Worm (Caenorhabditis elegans) whole organism, L1 larva: ENCODE data around the gene R09A8.5.
A peak's percentile ranks its signal among the peaks of the same experiment; 100 is the strongest.

Experiments
- aha-1 ChIP-seq: fragments of 150-350 bp; optimal IDR thresholded peaks from 2 replicates; lab custom pipeline; 2014; ENCODE audit warnings: missing biosample characterization, missing genetic modification characterization
- blmp-1 ChIP-seq: fragments of 150-350 bp; optimal IDR thresholded peaks from 2 replicates; lab custom pipeline; 2014; ENCODE audit warnings: missing biosample characterization, missing genetic modification characterization
- ceh-8 ChIP-seq: fragments of 200-800 bp; sonication (Bioruptor generic); optimal IDR thresholded peaks from 2 replicates; lab custom pipeline; 2018; ENCODE audit warnings: mild to moderate bottlenecking, missing genetic modification characterization, moderate library complexity, missing compliant biosample characterization
- elt-2 ChIP-seq: sonication (generic microtip); optimal IDR thresholded peaks from 2 replicates; lab custom pipeline; 2016; ENCODE audit warnings: missing genetic modification characterization, mild to moderate bottlenecking, inconsistent platforms, missing compliant biosample characterization, missing genetic modification reagents
- fkh-4 ChIP-seq: sonication (generic microtip); optimal IDR thresholded peaks from 2 replicates; lab custom pipeline; 2016; ENCODE audit warnings: missing compliant biosample characterization, missing genetic modification characterization, borderline replicate concordance
- fkh-8 ChIP-seq: sonication (generic microtip); optimal IDR thresholded peaks from 2 replicates; lab custom pipeline; 2016; ENCODE audit warnings: mild to moderate bottlenecking, missing genetic modification characterization, missing compliant biosample characterization
- lin-35 ChIP-seq, 2 experiments: fragments of 150-350 bp; optimal IDR thresholded peaks; 2 replicates each; lab custom pipeline; 2014; ENCODE audit warnings: missing biosample characterization in 2 of 2, missing genetic modification characterization in 2 of 2, missing genetic modification reagents in 2 of 2
- nhr-11 ChIP-seq: fragments of 150-350 bp; optimal IDR thresholded peaks from 2 replicates; lab custom pipeline; 2014; ENCODE audit warnings: missing biosample characterization, missing genetic modification characterization
- nhr-237 ChIP-seq: fragments of 150-350 bp; optimal IDR thresholded peaks from 2 replicates; lab custom pipeline; 2014; ENCODE audit warnings: missing biosample characterization, missing genetic modification characterization
- nhr-84 ChIP-seq: sonication (generic microtip); optimal IDR thresholded peaks from 2 replicates; lab custom pipeline; 2017; ENCODE audit warnings: missing biosample characterization, missing genetic modification characterization
- tbx-2 ChIP-seq: sonication (generic microtip); optimal IDR thresholded peaks from 2 replicates; lab custom pipeline; 2016; ENCODE audit warnings: missing genetic modification characterization, missing compliant biosample characterization
- ztf-4 ChIP-seq: fragments of 150-350 bp; optimal IDR thresholded peaks from 2 replicates; lab custom pipeline; 2014; ENCODE audit warnings: missing biosample characterization, missing genetic modification characterization

DNA sequence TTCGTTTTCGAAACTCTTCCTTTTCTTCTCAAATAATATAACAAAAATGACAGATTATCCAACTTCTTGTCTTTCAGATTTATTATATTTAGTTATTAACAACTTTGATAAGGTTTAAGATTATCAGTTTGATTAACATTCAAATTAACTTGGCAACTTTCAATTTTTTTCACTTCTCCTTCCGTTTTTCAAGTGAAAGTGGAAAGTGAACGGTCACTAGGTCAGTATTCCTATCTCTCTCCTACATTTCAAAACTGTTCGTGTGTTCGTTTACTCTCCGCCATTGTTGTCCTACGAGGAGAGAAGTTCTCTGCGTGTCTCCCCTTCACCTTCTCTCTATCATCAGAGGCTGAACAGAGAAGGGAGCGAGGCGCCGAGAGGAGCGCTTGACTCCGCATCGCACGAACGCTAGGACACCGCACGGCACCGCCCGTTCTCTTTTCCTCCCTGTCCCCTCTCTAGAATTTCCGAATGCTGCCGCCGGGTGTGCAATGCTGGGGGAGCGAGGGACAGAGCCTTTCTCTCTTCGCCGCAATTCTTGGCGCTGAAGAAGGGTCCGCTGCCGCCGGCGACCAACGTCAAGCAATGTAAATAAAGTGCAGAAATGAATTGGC is 16.2 kb upstream of the R09A8.5 start:
- TF ChIP-seq nhr-237 (tag; lab: Kevin White, UChicago) (no peak), tbx-2 (no peak), blmp-1 (tag; lab: Kevin White, UChicago) (peak; percentile 41), nhr-11 (tag; lab: Kevin White, UChicago) (no peak), ztf-4 (tag; lab: Kevin White, UChicago) (no peak), nhr-84 (no peak), aha-1 (no peak), lin-35 (GFP tag; optimal IDR thresholded peaks at IDR 0.05; lab: Kevin White, UChicago) (no peak), fkh-4 (no peak), elt-2 (tag; lab: Kevin White, UChicago) (no peak), ceh-8 (GFP tag; lab: Kevin White, UChicago) (no peak), fkh-8 (no peak)
